Fruit fly (Drosophila melanogaster): ENCODE measurements around the gene pic.

DNA sequence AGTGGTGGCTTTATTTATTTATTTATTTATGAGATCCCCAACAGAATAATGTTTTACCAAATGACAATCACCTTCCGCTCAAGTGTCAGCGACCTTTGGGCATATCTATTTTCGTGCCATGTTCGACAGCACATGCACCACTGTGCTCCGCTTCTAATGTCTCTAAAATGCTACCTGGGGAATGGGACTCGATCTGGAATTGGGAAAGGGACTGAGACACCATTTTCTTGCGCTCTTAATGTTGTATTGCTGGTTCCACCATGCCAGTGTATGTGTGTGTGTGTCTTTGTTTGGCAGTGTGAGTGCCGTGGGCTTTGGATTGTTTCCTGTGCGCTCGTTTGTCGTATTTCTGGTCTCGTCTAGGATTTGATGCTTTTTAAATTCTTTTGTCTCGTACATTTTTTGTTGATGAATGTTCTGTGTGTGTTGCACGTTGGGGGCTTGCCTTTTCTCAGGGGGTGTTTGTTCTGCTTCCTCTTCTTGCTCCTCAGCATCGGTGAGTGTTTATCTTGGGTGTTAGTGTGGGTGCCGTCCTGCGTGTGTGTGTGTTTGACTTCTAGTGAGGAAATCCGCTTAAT is 13.2 kb downstream of the pic start:
- TF ChIP-seq CG8478 (optimal IDR thresholded peaks at IDR 0.05) (no peak), CTCF (optimal IDR thresholded peaks at IDR 0.05) (no peak)

Measured in S2 (cell line).